Fruit fly (Drosophila melanogaster): Measurements from ENCODE around the gene pll.
A peak's percentile ranks its signal among the peaks of the same experiment; 100 is the strongest.

- no peak for TF ChIP-seq fd85E (GFP tag; optimal IDR thresholded peaks at IDR 0.05)
- TF ChIP-seq CG6854 (GFP tag; optimal IDR thresholded peaks at IDR 0.05): peak; percentile 40
- TF ChIP-seq CG31627 (GFP tag; optimal IDR thresholded peaks at IDR 0.05): peak; percentile 47
- TF ChIP-seq Blimp-1 (GFP tag; optimal IDR thresholded peaks at IDR 0.05): peak; percentile 43
- TF ChIP-seq OdsH (GFP tag; optimal IDR thresholded peaks at IDR 0.05): peak; percentile 72
- peak; percentile 76 for TF ChIP-seq CG15336 (GFP tag; IDR thresholded peaks at IDR 0.05)
- peak; percentile 65 for TF ChIP-seq CG8632 (GFP tag; optimal IDR thresholded peaks at IDR 0.05)
- TF ChIP-seq CG7368 (GFP tag; optimal IDR thresholded peaks at IDR 0.05): peak; percentile 47
- TF ChIP-seq dsx (GFP tag; optimal IDR thresholded peaks at IDR 0.05; ENCODE audit: poor library complexity, severe bottlenecking): peak; percentile 64
Measured at dm6 chr3R:27217465-27218059, 35.4 kb downstream of the pll start.

All from whole organism, prepupa.